Worm (Caenorhabditis elegans) whole organism, L1 larva: ENCODE measurements around the gene F58E6.6.

Source experiments
- C04F5.9 ChIP-seq: sonication (generic microtip); optimal IDR thresholded peaks from 2 replicates; lab custom pipeline; 2016; ENCODE audit warnings: missing genetic modification characterization, missing compliant biosample characterization
- C16A3.4 ChIP-seq: fragments of 150-350 bp; optimal IDR thresholded peaks from 2 replicates; lab custom pipeline; 2014; ENCODE audit warnings: missing biosample characterization, missing genetic modification characterization
- Y116A8C.19 ChIP-seq: sonication (generic microtip); optimal IDR thresholded peaks from 2 replicates; lab custom pipeline; 2016; ENCODE audit warnings: missing compliant biosample characterization, missing genetic modification characterization, borderline replicate concordance
- aly-2 ChIP-seq: fragments of 150-350 bp; optimal IDR thresholded peaks from 2 replicates; lab custom pipeline; 2014; ENCODE audit warnings: missing biosample characterization, missing genetic modification characterization
- ama-1 ChIP-seq: fragments of 150-350 bp; optimal IDR thresholded peaks from 2 replicates; lab custom pipeline; 2014
- blmp-1 ChIP-seq: fragments of 150-350 bp; optimal IDR thresholded peaks from 2 replicates; lab custom pipeline; 2014; ENCODE audit warnings: missing biosample characterization, missing genetic modification characterization
- ceh-8 ChIP-seq: fragments of 200-800 bp; sonication (Bioruptor generic); optimal IDR thresholded peaks from 2 replicates; lab custom pipeline; 2018; ENCODE audit warnings: mild to moderate bottlenecking, missing genetic modification characterization, moderate library complexity, missing compliant biosample characterization
- ceh-82 ChIP-seq, 3 experiments: fragments of 150-350 bp in 1 of 3; sonication (generic microtip) in 2 of 3; optimal IDR thresholded peaks; 2 replicates each; lab custom pipeline; 2014 to 2017; ENCODE audit warnings: missing biosample characterization in 3 of 3, missing genetic modification characterization in 3 of 3
- ceh-90 ChIP-seq: sonication (generic microtip); optimal IDR thresholded peaks from 2 replicates; lab custom pipeline; 2016; ENCODE audit warnings: missing genetic modification characterization, missing compliant biosample characterization
- dpl-1 ChIP-seq, 3 experiments: fragments of 150-350 bp in 2 of 3; sonication (generic microtip) in 1 of 3; optimal IDR thresholded peaks; 2 replicates each; lab custom pipeline; 2014 to 2017; ENCODE audit warnings: missing biosample characterization in 3 of 3, missing genetic modification characterization in 3 of 3, missing genetic modification reagents in 3 of 3
- efl-1 ChIP-seq, 4 experiments: fragments of 150-350 bp; optimal IDR thresholded peaks in 3 of 4; peaks in 1 of 4; 1 replicate in 1 of 4; 2 replicates in 3 of 4; lab custom pipeline; 2014; ENCODE audit warnings: missing biosample characterization in 2 of 4, missing genetic modification characterization in 2 of 4, missing genetic modification reagents in 2 of 4
- efl-3 ChIP-seq: fragments of 200-800 bp; sonication (Bioruptor generic); optimal IDR thresholded peaks from 2 replicates; lab custom pipeline; 2018; ENCODE audit warnings: mild to moderate bottlenecking, missing genetic modification characterization, missing compliant biosample characterization
- egl-13 ChIP-seq: sonication (generic microtip); optimal IDR thresholded peaks from 2 replicates; lab custom pipeline; 2016; ENCODE audit warnings: missing genotype, missing genetic modification reagents, missing genetic modification characterization, missing compliant biosample characterization
- egl-27 ChIP-seq, 2 experiments: fragments of 150-350 bp in 1 of 2; sonication (generic microtip); optimal IDR thresholded peaks; 3 replicates each; lab custom pipeline; 2017 to 2018; ENCODE audit warnings: missing biosample characterization in 2 of 2, missing genetic modification characterization in 2 of 2, missing genetic modification reagents in 2 of 2
- elt-2 ChIP-seq: sonication (generic microtip); optimal IDR thresholded peaks from 2 replicates; lab custom pipeline; 2016; ENCODE audit warnings: missing genetic modification characterization, mild to moderate bottlenecking, inconsistent platforms, missing compliant biosample characterization, missing genetic modification reagents
- ets-5 ChIP-seq: fragments of 200-800 bp; sonication (Bioruptor generic); IDR thresholded peaks from 2 replicates; pipeline ENCODE4 v1.3.6; 2022; ENCODE audit warnings: missing genetic modification characterization, missing compliant biosample characterization
- fkh-4 ChIP-seq: sonication (generic microtip); optimal IDR thresholded peaks from 2 replicates; lab custom pipeline; 2016; ENCODE audit warnings: missing compliant biosample characterization, missing genetic modification characterization, borderline replicate concordance
- fkh-8 ChIP-seq: sonication (generic microtip); optimal IDR thresholded peaks from 2 replicates; lab custom pipeline; 2016; ENCODE audit warnings: mild to moderate bottlenecking, missing genetic modification characterization, missing compliant biosample characterization
- fos-1 ChIP-seq: fragments of 150-350 bp; optimal IDR thresholded peaks from 2 replicates; lab custom pipeline; 2014; ENCODE audit warnings: missing biosample characterization, missing genetic modification characterization
- hlh-17 ChIP-seq: fragments of 200-800 bp; sonication (Bioruptor generic); optimal IDR thresholded peaks from 2 replicates; lab custom pipeline; 2018; ENCODE audit warnings: missing genetic modification characterization, mild to moderate bottlenecking, missing compliant biosample characterization, moderate library complexity, borderline replicate concordance
- hlh-4 ChIP-seq: sonication (generic microtip); optimal IDR thresholded peaks from 2 replicates; lab custom pipeline; 2016; ENCODE audit warnings: mild to moderate bottlenecking, missing genetic modification characterization, missing compliant biosample characterization
- hpl-2 ChIP-seq: fragments of 150-350 bp; optimal IDR thresholded peaks from 2 replicates; lab custom pipeline; 2014; ENCODE audit warnings: missing biosample characterization, missing genetic modification reagents, missing genetic modification characterization
- irx-1 ChIP-seq: sonication (generic microtip); optimal IDR thresholded peaks from 2 replicates; lab custom pipeline; 2016; ENCODE audit warnings: missing genetic modification characterization, missing compliant biosample characterization
- jun-1 ChIP-seq: fragments of 150-350 bp; optimal IDR thresholded peaks from 2 replicates; lab custom pipeline; 2014; ENCODE audit warnings: missing biosample characterization, missing genetic modification reagents, missing genetic modification characterization
- lin-14 ChIP-seq: fragments of 200-800 bp; sonication (Bioruptor generic); optimal IDR thresholded peaks from 2 replicates; lab custom pipeline; 2018; ENCODE audit warnings: mild to moderate bottlenecking, missing genetic modification characterization, moderate library complexity, missing compliant biosample characterization
- lin-15B ChIP-seq: fragments of 150-350 bp; sonication (generic microtip); optimal IDR thresholded peaks from 3 replicates; lab custom pipeline; 2014; ENCODE audit warnings: missing biosample characterization, missing genetic modification characterization
- lin-35 ChIP-seq, 2 experiments: fragments of 150-350 bp; optimal IDR thresholded peaks; 2 replicates each; lab custom pipeline; 2014; ENCODE audit warnings: missing biosample characterization in 2 of 2, missing genetic modification characterization in 2 of 2, missing genetic modification reagents in 2 of 2
- lin-39 ChIP-seq: fragments of 150-350 bp; optimal IDR thresholded peaks from 2 replicates; lab custom pipeline; 2014; ENCODE audit warnings: missing biosample characterization, missing genetic modification reagents, missing genetic modification characterization
- lsy-2 ChIP-seq, 2 experiments: fragments of 150-350 bp; optimal IDR thresholded peaks; 2 replicates each; lab custom pipeline; 2014; ENCODE audit warnings: missing biosample characterization in 2 of 2, missing genetic modification characterization in 2 of 2
- mep-1 ChIP-seq: fragments of 150-350 bp; optimal IDR thresholded peaks from 2 replicates; lab custom pipeline; 2014; ENCODE audit warnings: missing biosample characterization, missing genetic modification characterization
- nhr-19 ChIP-seq: fragments of 200-800 bp; sonication (Bioruptor generic); conservative IDR thresholded peaks from 2 replicates; pipeline ENCODE4 v1.3.6; 2022; ENCODE audit warnings: missing genetic modification characterization, missing compliant biosample characterization
- nhr-28 ChIP-seq: fragments of 150-350 bp; optimal IDR thresholded peaks from 2 replicates; lab custom pipeline; 2014; ENCODE audit warnings: missing biosample characterization, missing genetic modification characterization
- nhr-47 ChIP-seq: sonication (generic microtip); optimal IDR thresholded peaks from 2 replicates; lab custom pipeline; 2016; ENCODE audit warnings: mild to moderate bottlenecking, missing genetic modification characterization, moderate library complexity, missing compliant biosample characterization
- nhr-77 ChIP-seq: fragments of 150-350 bp; optimal IDR thresholded peaks from 2 replicates; lab custom pipeline; 2014; ENCODE audit warnings: missing biosample characterization, missing genetic modification characterization
- nhr-85 ChIP-seq: sonication (generic microtip); peaks from one replicate; lab custom pipeline; 2016; ENCODE audit warnings: missing genetic modification characterization, inconsistent platforms, missing compliant biosample characterization
- nhr-90 ChIP-seq: sonication (generic microtip); optimal IDR thresholded peaks from 2 replicates; lab custom pipeline; 2016; ENCODE audit warnings: mild to moderate bottlenecking, missing genetic modification characterization, missing compliant biosample characterization; ENCODE audit not compliant: poor library complexity
- pag-3 ChIP-seq: sonication (generic microtip); optimal IDR thresholded peaks from 2 replicates; lab custom pipeline; 2017; ENCODE audit warnings: missing genetic modification characterization, mild to moderate bottlenecking, missing compliant biosample characterization, antibody characterized with exemption, borderline replicate concordance; ENCODE audit not compliant: insufficient read depth
- pax-3 ChIP-seq: fragments of 200-800 bp; sonication (Bioruptor generic); optimal IDR thresholded peaks from 2 replicates; lab custom pipeline; 2018; ENCODE audit warnings: mild to moderate bottlenecking, missing genetic modification characterization, moderate library complexity, missing compliant biosample characterization
- pqm-1 ChIP-seq: sonication (generic microtip); optimal IDR thresholded peaks from 3 replicates; lab custom pipeline; 2017; ENCODE audit warnings: missing biosample characterization, missing genetic modification characterization
- snpc-4 ChIP-seq: fragments of 150-350 bp; optimal IDR thresholded peaks from 2 replicates; lab custom pipeline; 2014; ENCODE audit warnings: missing biosample characterization, missing genetic modification characterization
- snu-23 ChIP-seq: sonication (generic microtip); optimal IDR thresholded peaks from 2 replicates; lab custom pipeline; 2016; ENCODE audit warnings: missing genetic modification characterization, missing compliant biosample characterization
- sox-4 ChIP-seq: sonication (generic microtip); optimal IDR thresholded peaks from 2 replicates; lab custom pipeline; 2016; ENCODE audit warnings: missing genetic modification characterization, missing compliant biosample characterization
- sptf-1 ChIP-seq: fragments of 150-350 bp; optimal IDR thresholded peaks from 2 replicates; lab custom pipeline; 2014; ENCODE audit warnings: missing biosample characterization, missing genetic modification characterization
- sup-37 ChIP-seq: fragments of 200-800 bp; sonication (Bioruptor generic); optimal IDR thresholded peaks from 2 replicates; lab custom pipeline; 2018; ENCODE audit warnings: mild to moderate bottlenecking, missing genetic modification characterization, missing compliant biosample characterization
- swsn-7 ChIP-seq: sonication (generic microtip); optimal IDR thresholded peaks from 2 replicates; lab custom pipeline; 2016; ENCODE audit warnings: missing genetic modification characterization, missing compliant biosample characterization
- tbx-2 ChIP-seq: sonication (generic microtip); optimal IDR thresholded peaks from 2 replicates; lab custom pipeline; 2016; ENCODE audit warnings: missing genetic modification characterization, missing compliant biosample characterization
- unc-130 ChIP-seq: fragments of 150-350 bp; optimal IDR thresholded peaks from 2 replicates; lab custom pipeline; 2017; ENCODE audit warnings: missing biosample characterization, missing genetic modification characterization, inconsistent platforms
- unc-62 ChIP-seq: fragments of 150-350 bp; optimal IDR thresholded peaks from 2 replicates; lab custom pipeline; 2014; ENCODE audit warnings: missing biosample characterization, missing genetic modification reagents, missing genetic modification characterization
- unc-98 ChIP-seq: fragments of 200-800 bp; sonication (Bioruptor generic); IDR thresholded peaks from 2 replicates; pipeline ENCODE4 v1.3.6; 2022; ENCODE audit warnings: missing genetic modification characterization, missing compliant biosample characterization
- vab-15 ChIP-seq: sonication (generic microtip); optimal IDR thresholded peaks from 2 replicates; lab custom pipeline; 2017; ENCODE audit warnings: missing genotype, mild to moderate bottlenecking, missing genetic modification characterization, missing compliant biosample characterization
- zag-1 ChIP-seq: fragments of 150-350 bp; optimal IDR thresholded peaks from 2 replicates; lab custom pipeline; 2014; ENCODE audit warnings: missing biosample characterization, missing genetic modification characterization
- ztf-4 ChIP-seq: fragments of 150-350 bp; optimal IDR thresholded peaks from 2 replicates; lab custom pipeline; 2014; ENCODE audit warnings: missing biosample characterization, missing genetic modification characterization

Gene F58E6.6

DNA sequence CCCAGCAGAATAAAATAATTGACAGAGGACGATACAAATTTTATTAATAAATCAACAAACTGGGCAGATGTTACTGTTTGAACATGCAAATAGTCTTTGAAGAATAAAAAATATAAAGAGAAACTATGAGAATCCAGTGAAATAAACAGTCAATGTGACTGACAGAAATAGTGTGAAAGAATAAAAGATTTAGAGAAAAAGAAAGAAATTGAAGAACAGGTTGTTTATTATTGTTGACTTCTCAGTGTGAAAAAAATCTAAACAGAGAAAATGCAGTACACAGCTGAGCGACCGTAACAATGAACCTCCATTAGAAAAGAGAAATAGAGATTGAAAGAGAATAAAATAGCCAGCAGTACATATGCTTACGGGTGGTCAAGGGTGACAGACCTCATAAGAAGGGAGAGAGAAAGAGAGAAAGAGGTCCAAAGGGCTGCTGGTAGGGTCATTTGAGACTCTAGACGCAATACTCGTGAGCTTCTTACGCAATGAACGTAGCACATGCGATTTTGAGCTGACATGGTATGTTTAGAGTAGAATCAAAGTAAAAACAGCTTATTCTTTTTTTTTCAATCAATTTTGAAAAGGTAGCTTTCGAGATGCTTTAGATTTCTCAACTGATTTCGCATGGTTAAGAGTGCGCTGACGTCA, 28.7 kb downstream of the F58E6.6 start, which contains the start of gene slcr-46.3:
TSS of gene slcr-46.3 (minus strand) at position 86 of the 651 bp plus-strand sequence.
- TF ChIP-seq mep-1 (tag; lab: Kevin White, UChicago) (peak; percentile 7), egl-13 (no peak), sup-37 (GFP tag; lab: Kevin White, UChicago) (no peak), pag-3 (no peak), lin-35 (GFP tag; optimal IDR thresholded peaks at IDR 0.05; lab: Kevin White, UChicago) (peak in 1 of 2 experiments; percentile 37), nhr-90 (tag; lab: Kevin White, UChicago) (no peak), pax-3 (no peak), elt-2 (tag; lab: Kevin White, UChicago) (no peak), unc-62 (GFP tag; lab: Kevin White, UChicago) (no peak), C16A3.4 (tag; lab: Kevin White, UChicago) (peak; percentile 13), hlh-4 (tag; lab: Kevin White, UChicago) (no peak), nhr-28 (tag; lab: Kevin White, UChicago) (no peak), lin-39 (tag; lab: Kevin White, UChicago) (no peak), sox-4 (tag; lab: Kevin White, UChicago) (no peak), efl-1 (optimal IDR thresholded peaks at IDR 0.05; lab: Kevin White, UChicago) (no peak), efl-1 (GFP tag; optimal IDR thresholded peaks at IDR 0.05 in 1 of 2; lab: Kevin White, UChicago) (no peak), nhr-19 (GFP tag; lab: Robert Waterston, UW) (no peak), lin-15B (tag; lab: Kevin White, UChicago) (no peak), lin-14 (GFP tag; lab: Kevin White, UChicago) (peak; percentile 42), vab-15 (tag; lab: Kevin White, UChicago) (no peak), unc-98 (GFP tag; lab: Robert Waterston, UW) (no peak), zag-1 (tag; lab: Kevin White, UChicago) (no peak), ama-1 (lab: Kevin White, UChicago) (no peak), ceh-82 (tag; optimal IDR thresholded peaks at IDR 0.05; lab: Kevin White, UChicago) (no peak), snpc-4 (tag; lab: Kevin White, UChicago) (no peak), ceh-8 (GFP tag; lab: Kevin White, UChicago) (no peak), ceh-90 (tag; lab: Kevin White, UChicago) (no peak), tbx-2 (tag; lab: Kevin White, UChicago) (no peak), ets-5 (GFP tag; lab: Robert Waterston, UW) (no peak), hlh-17 (GFP tag; lab: Kevin White, UChicago) (no peak), hpl-2 (GFP tag; lab: Kevin White, UChicago) (no peak), efl-3 (GFP tag; lab: Kevin White, UChicago) (no peak), C04F5.9 (no peak), sptf-1 (tag; lab: Kevin White, UChicago) (no peak), unc-130 (tag; lab: Kevin White, UChicago) (no peak), nhr-77 (no peak), irx-1 (tag; lab: Kevin White, UChicago) (no peak), jun-1 (tag; lab: Kevin White, UChicago) (no peak), ztf-4 (tag; lab: Kevin White, UChicago) (no peak), Y116A8C.19 (tag; lab: Kevin White, UChicago) (no peak), pqm-1 (tag; lab: Kevin White, UChicago) (no peak), fkh-4 (tag; lab: Kevin White, UChicago) (no peak), snu-23 (GFP tag; lab: Kevin White, UChicago) (peak; percentile 21), nhr-85 (tag; lab: Kevin White, UChicago) (peak; percentile 76), fos-1 (tag; lab: Kevin White, UChicago) (no peak), fkh-8 (tag; lab: Kevin White, UChicago) (no peak), swsn-7 (tag; lab: Kevin White, UChicago) (no peak), blmp-1 (tag; lab: Kevin White, UChicago) (peak; percentile 25), dpl-1 (GFP tag; optimal IDR thresholded peaks at IDR 0.05; lab: Kevin White, UChicago) (peak in 1 of 3 experiments; percentile 5), egl-27 (tag; optimal IDR thresholded peaks at IDR 0.05; lab: Kevin White, UChicago) (no peak), nhr-47 (tag; lab: Kevin White, UChicago) (no peak), lsy-2 (tag; optimal IDR thresholded peaks at IDR 0.05; lab: Kevin White, UChicago) (peak in 1 of 2 experiments; percentile 49), aly-2 (no peak)
